Fruit fly (Drosophila melanogaster) whole organism, wandering third instar larva: Measurements from ENCODE around the gene Hpr1.

Source experiments
- Abd-B ChIP-seq: fragments of >200 bp; optimal IDR thresholded peaks from 2 replicates; lab custom pipeline; 2017; ENCODE audit warnings: missing biosample characterization, missing genetic modification characterization
- GATAd ChIP-seq: sonication (Bioruptor generic); optimal IDR thresholded peaks from 2 replicates; lab custom pipeline; 2016; ENCODE audit warnings: missing biosample characterization, missing genetic modification characterization
- Hr83 ChIP-seq: fragments of 200-300 bp; sonication (Bioruptor generic); optimal IDR thresholded peaks from 2 replicates; lab custom pipeline; 2016; ENCODE audit warnings: missing biosample characterization, mild to moderate bottlenecking, missing genetic modification characterization, moderate library complexity; ENCODE audit not compliant: poor library complexity, severe bottlenecking
- Rel ChIP-seq, 2 experiments: fragments of 200-800 bp; sonication (Bioruptor generic) in 1 of 2; optimal IDR thresholded peaks; 2 replicates in 1 of 2; 3 replicates in 1 of 2; lab custom pipeline; 2016 to 2019; ENCODE audit warnings: mild to moderate bottlenecking in 2 of 2, missing biosample characterization in 2 of 2, missing genetic modification characterization in 2 of 2, moderate library complexity in 1 of 2
- dsf ChIP-seq: sonication (Bioruptor generic); optimal IDR thresholded peaks from 2 replicates; lab custom pipeline; 2016; ENCODE audit warnings: missing biosample characterization, missing genetic modification characterization, borderline replicate concordance
- foxo ChIP-seq, 2 experiments: fragments of 200-800 bp; sonication (Bioruptor generic); optimal IDR thresholded peaks; 2 replicates in 1 of 2; 3 replicates in 1 of 2; lab custom pipeline; 2016 to 2017; ENCODE audit warnings: missing biosample characterization in 2 of 2, missing genetic modification characterization in 2 of 2
- lola ChIP-seq: fragments of >200 bp; optimal IDR thresholded peaks from 2 replicates; lab custom pipeline; 2017; ENCODE audit warnings: missing biosample characterization, missing genetic modification characterization
- psq ChIP-seq: fragments of 200-800 bp; sonication (Bioruptor generic); optimal IDR thresholded peaks from 3 replicates; lab custom pipeline; 2017; ENCODE audit warnings: missing biosample characterization, mild to moderate bottlenecking, missing genetic modification characterization, moderate library complexity
- tai ChIP-seq: sonication (Bioruptor generic); optimal IDR thresholded peaks from 2 replicates; lab custom pipeline; 2016; ENCODE audit warnings: missing biosample characterization, missing genetic modification characterization

DNA sequence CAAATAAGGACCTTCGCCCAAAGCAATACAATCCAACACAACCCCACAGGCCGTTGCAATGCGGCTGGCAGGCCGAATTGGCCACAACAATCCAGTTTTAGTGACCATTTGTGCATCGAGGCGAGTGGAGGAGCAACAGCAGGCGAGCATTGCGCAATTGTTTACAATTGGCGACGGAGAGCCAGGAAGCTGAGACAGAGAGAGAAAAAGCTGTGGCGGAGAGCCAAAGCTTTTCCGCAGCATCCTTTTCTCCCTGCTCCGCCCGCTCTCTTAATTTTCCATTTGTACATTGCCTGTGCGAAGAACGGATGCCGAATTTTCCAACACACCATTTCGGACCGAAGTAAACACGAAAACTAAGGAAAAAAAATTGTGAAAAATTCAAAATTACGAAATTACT is 39.8 kb downstream of the Hpr1 start, which contains the start of gene kat-60L1:
- TF ChIP-seq tai (GFP tag; lab: Kevin White, UChicago) (no peak), Rel (GFP tag; optimal IDR thresholded peaks at IDR 0.05; lab: Kevin White, UChicago) (no peak), Rel (tag; optimal IDR thresholded peaks at IDR 0.05; lab: Kevin White, UChicago) (no peak), dsf (GFP tag; lab: Kevin White, UChicago) (no peak), psq (GFP tag; lab: Kevin White, UChicago) (no peak), lola (GFP tag; lab: Kevin White, UChicago) (no peak), Hr83 (GFP tag; lab: Kevin White, UChicago) (no peak), Abd-B (GFP tag; lab: Kevin White, UChicago) (no peak), foxo (GFP tag; optimal IDR thresholded peaks at IDR 0.05; lab: Kevin White, UChicago) (no peak), GATAd (GFP tag; lab: Kevin White, UChicago) (no peak)
